Fruit fly (Drosophila melanogaster): ENCODE data around the gene CG6511.
A peak's percentile ranks its signal among the peaks of the same experiment; 100 is the strongest.

dm6 chr3L:8683773-8684172 is 37.4 kb upstream of the CG6511 start:
- TF ChIP-seq lola (GFP tag; optimal IDR thresholded peaks at IDR 0.05) (no peak), Dfd (GFP tag; optimal IDR thresholded peaks at IDR 0.05) (no peak), GATAd (GFP tag; optimal IDR thresholded peaks at IDR 0.05) (no peak), dl (GFP tag; optimal IDR thresholded peaks at IDR 0.05; ENCODE audit: insufficient read depth in 1 of 2, partially characterized antibody in 2 of 2) (no peak), CG9705 (GFP tag; optimal IDR thresholded peaks at IDR 0.05) (no peak), woc (GFP tag; optimal IDR thresholded peaks at IDR 0.05) (no peak), Rel (GFP tag; optimal IDR thresholded peaks at IDR 0.05) (no peak), Rel (tag; optimal IDR thresholded peaks at IDR 0.05) (peak; percentile 49), usp (GFP tag; optimal IDR thresholded peaks at IDR 0.05) (no peak), OdsH (GFP tag; optimal IDR thresholded peaks at IDR 0.05) (no peak), pan (optimal IDR thresholded peaks at IDR 0.05) (no peak), CG32264 (GFP tag; optimal IDR thresholded peaks at IDR 0.05) (no peak), Hr83 (GFP tag; optimal IDR thresholded peaks at IDR 0.05; ENCODE audit: poor library complexity, severe bottlenecking) (no peak)
